Fruit fly (Drosophila melanogaster) whole organism: Measurements from ENCODE around the gene CG13603.

ENCODE experiments used
- Dll ChIP-seq: fragments of >200 bp; optimal IDR thresholded peaks from 2 replicates; lab custom pipeline; 2017
- EcR ChIP-seq, 2 experiments: fragments of >200 bp; optimal IDR thresholded peaks; 2 replicates each; lab custom pipeline; 2017; ENCODE audit warnings: missing biosample characterization in 2 of 2, missing genetic modification characterization in 2 of 2, missing genetic modification reagents in 2 of 2
- psq ChIP-seq: fragments of >200 bp; optimal IDR thresholded peaks from 2 replicates; lab custom pipeline; 2017
- usp ChIP-seq: fragments of >200 bp; optimal IDR thresholded peaks from 2 replicates; lab custom pipeline; 2017; ENCODE audit warnings: missing biosample characterization, missing genetic modification characterization, mixed read lengths

DNA sequence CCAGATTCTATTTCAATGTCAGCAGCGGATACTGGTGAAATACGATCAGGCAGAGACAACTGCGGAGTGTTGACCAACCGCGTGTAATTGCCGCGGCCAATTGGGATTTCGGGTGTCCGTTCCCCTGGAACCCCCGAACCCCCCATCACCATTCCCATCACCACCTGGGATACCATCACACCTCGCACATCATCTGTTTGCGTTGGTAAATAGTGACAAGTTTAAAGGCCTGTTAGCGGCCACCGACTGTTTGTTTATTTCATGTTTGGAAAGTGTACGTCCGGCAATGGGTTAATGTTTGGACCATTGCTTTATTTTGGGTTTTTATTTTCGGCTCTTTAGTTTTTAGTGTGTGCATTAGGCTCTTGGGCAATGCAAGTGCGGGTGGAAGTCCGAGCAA, 39.4 kb downstream of the CG13603 start:
- TF ChIP-seq EcR (GFP tag; optimal IDR thresholded peaks at IDR 0.05; lab: Kevin White, UChicago) = no peak
- no peak for TF ChIP-seq psq (lab: Kevin White, UChicago)
- no peak for TF ChIP-seq Dll (lab: Kevin White, UChicago)
- no peak for TF ChIP-seq usp (GFP tag; lab: Kevin White, UChicago)
